Fruit fly (Drosophila melanogaster) whole organism, embryonic: ENCODE data around the gene mfas.
A peak's percentile ranks its signal among the peaks of the same experiment; 100 is the strongest.

Experiments
- Antp ChIP-seq: fragments of 200-800 bp; sonication (Bioruptor generic); optimal IDR thresholded peaks from 3 replicates; lab custom pipeline; 2016; ENCODE audit warnings: missing biosample characterization, missing genetic modification characterization
- Bteb2 ChIP-seq: fragments of 200-800 bp; sonication (Bioruptor generic); optimal IDR thresholded peaks from 2 replicates; lab custom pipeline; 2016; ENCODE audit warnings: missing biosample characterization, missing genetic modification characterization
- CG10979 ChIP-seq: fragments of 200-800 bp; sonication (Bioruptor generic); optimal IDR thresholded peaks from 2 replicates; lab custom pipeline; 2018; ENCODE audit warnings: missing biosample characterization, mild to moderate bottlenecking, missing genetic modification characterization, moderate library complexity
- CG11247 ChIP-seq: fragments of 200-800 bp; sonication (Bioruptor generic); IDR thresholded peaks from 2 replicates; pipeline ENCODE4 v1.3.6; 2022; ENCODE audit warnings: missing biosample characterization, missing genetic modification characterization
- CG11560 ChIP-seq: fragments of 200-800 bp; sonication (Bioruptor generic); IDR thresholded peaks from 3 replicates; pipeline ENCODE4 v1.3.6; 2022; ENCODE audit warnings: missing biosample characterization, missing genetic modification characterization
- CG1233 ChIP-seq: fragments of 200-800 bp; sonication (Bioruptor generic); optimal IDR thresholded peaks from 4 replicates; lab custom pipeline; 2018; ENCODE audit warnings: missing biosample characterization, mild to moderate bottlenecking, missing genetic modification characterization
- CG12391 ChIP-seq: fragments of 200-800 bp; sonication (Bioruptor generic); optimal IDR thresholded peaks from 3 replicates; lab custom pipeline; 2018; ENCODE audit warnings: missing biosample characterization, mild to moderate bottlenecking, missing genetic modification characterization, moderate library complexity
- CG13296 ChIP-seq: fragments of 200-800 bp; sonication (Bioruptor generic); optimal IDR thresholded peaks from 3 replicates; lab custom pipeline; 2018; ENCODE audit warnings: missing biosample characterization, mild to moderate bottlenecking, missing genetic modification characterization
- CG15073 ChIP-seq: fragments of 200-800 bp; sonication (Bioruptor generic); optimal IDR thresholded peaks from 2 replicates; lab custom pipeline; 2016; ENCODE audit warnings: missing biosample characterization, missing genetic modification characterization
- CG15514 ChIP-seq: fragments of 200-800 bp; sonication (Bioruptor generic); optimal IDR thresholded peaks from 3 replicates; lab custom pipeline; 2017; ENCODE audit warnings: missing biosample characterization, missing genetic modification characterization, mild to moderate bottlenecking, moderate library complexity, missing genetic modification reagents
- CG16815 ChIP-seq: fragments of 200-800 bp; sonication (Bioruptor generic); optimal IDR thresholded peaks from 3 replicates; lab custom pipeline; 2017; ENCODE audit warnings: missing biosample characterization, mild to moderate bottlenecking, missing genetic modification characterization
- CG17186 ChIP-seq: fragments of 200-800 bp; sonication (Bioruptor generic); optimal IDR thresholded peaks from 3 replicates; lab custom pipeline; 2017; ENCODE audit warnings: missing biosample characterization, missing genetic modification reagents, missing genetic modification characterization
- CG17359 ChIP-seq: fragments of 200-800 bp; sonication (Bioruptor generic); optimal IDR thresholded peaks from 3 replicates; lab custom pipeline; 2018; ENCODE audit warnings: missing biosample characterization, mild to moderate bottlenecking, missing genetic modification characterization, moderate library complexity
- CG2120 ChIP-seq: fragments of 200-800 bp; sonication (Bioruptor generic); optimal IDR thresholded peaks from 3 replicates; lab custom pipeline; 2016; ENCODE audit warnings: missing biosample characterization, missing genetic modification characterization
- CG31365 ChIP-seq: fragments of 200-800 bp; sonication (Bioruptor generic); optimal IDR thresholded peaks from 2 replicates; lab custom pipeline; 2018; ENCODE audit warnings: missing biosample characterization, mild to moderate bottlenecking, missing genetic modification characterization
- CG32767 ChIP-seq: fragments of 200-800 bp; sonication (Bioruptor generic); IDR thresholded peaks from 2 replicates; pipeline ENCODE4 v1.3.6; 2022; ENCODE audit warnings: missing biosample characterization, missing genetic modification characterization
- CG4360 ChIP-seq: fragments of 200-800 bp; sonication (Bioruptor generic); IDR thresholded peaks from 2 replicates; pipeline ENCODE4 v1.3.6; 2022; ENCODE audit warnings: missing biosample characterization, missing genetic modification characterization
- CG8089 ChIP-seq: fragments of 200-800 bp; sonication (Bioruptor generic); optimal IDR thresholded peaks from 3 replicates; lab custom pipeline; 2016; ENCODE audit warnings: missing biosample characterization, missing genetic modification characterization
- CG8359 ChIP-seq: fragments of 200-800 bp; sonication (Bioruptor generic); optimal IDR thresholded peaks from 2 replicates; lab custom pipeline; 2017; ENCODE audit warnings: missing biosample characterization, mild to moderate bottlenecking, missing genetic modification characterization, borderline replicate concordance
- Camta ChIP-seq: fragments of 200-800 bp; sonication (Bioruptor generic); optimal IDR thresholded peaks from 2 replicates; lab custom pipeline; 2016; ENCODE audit warnings: missing biosample characterization, missing genetic modification characterization
- D19A ChIP-seq: fragments of 200-800 bp; optimal IDR thresholded peaks from 3 replicates; lab custom pipeline; 2019; ENCODE audit warnings: missing biosample characterization, mild to moderate bottlenecking, missing genetic modification characterization, moderate library complexity
- E2f2 ChIP-seq: fragments of 200-800 bp; sonication (Bioruptor generic); IDR thresholded peaks from 2 replicates; pipeline ENCODE4 v1.3.6; 2022; ENCODE audit warnings: missing biosample characterization, missing genetic modification characterization
- Elba2 ChIP-seq: fragments of 200-800 bp; sonication (Bioruptor generic); optimal IDR thresholded peaks from 3 replicates; lab custom pipeline; 2016; ENCODE audit warnings: missing biosample characterization, missing genetic modification characterization
- Ets65A ChIP-seq: fragments of 200-800 bp; sonication (Bioruptor generic); peaks from one replicate; lab custom pipeline; 2016; ENCODE audit warnings: missing biosample characterization, missing genetic modification characterization
- HHEX ChIP-seq: fragments of 200-800 bp; sonication (Bioruptor generic); optimal IDR thresholded peaks from 3 replicates; lab custom pipeline; 2017; ENCODE audit warnings: missing biosample characterization, mild to moderate bottlenecking, missing genetic modification characterization, missing genetic modification reagents
- HmgD ChIP-seq: fragments of 200-800 bp; sonication (Bioruptor generic); optimal IDR thresholded peaks from 3 replicates; lab custom pipeline; 2016; ENCODE audit warnings: missing biosample characterization, missing genetic modification characterization
- Meics ChIP-seq: fragments of 200-800 bp; sonication (Bioruptor generic); optimal IDR thresholded peaks from 2 replicates; lab custom pipeline; 2017; ENCODE audit warnings: missing biosample characterization, mild to moderate bottlenecking, missing genetic modification characterization
- Mes4 ChIP-seq: fragments of 200-800 bp; sonication (Bioruptor generic); optimal IDR thresholded peaks from 2 replicates; lab custom pipeline; 2016; ENCODE audit warnings: missing biosample characterization, missing genetic modification characterization
- NfI ChIP-seq: fragments of 200-800 bp; sonication (Bioruptor generic); optimal IDR thresholded peaks from 3 replicates; lab custom pipeline; 2018; ENCODE audit warnings: missing biosample characterization, mild to moderate bottlenecking, missing genetic modification characterization, moderate library complexity
- Oaz ChIP-seq: fragments of 200-800 bp; sonication (Bioruptor generic); IDR thresholded peaks from 2 replicates; pipeline ENCODE4 v1.3.6; 2022; ENCODE audit warnings: missing biosample characterization, missing genetic modification characterization
- az2 ChIP-seq: fragments of 200-800 bp; sonication (Bioruptor generic); optimal IDR thresholded peaks from 3 replicates; lab custom pipeline; 2016; ENCODE audit warnings: missing biosample characterization, missing genetic modification characterization
- cato ChIP-seq: fragments of 200-800 bp; sonication (Bioruptor generic); optimal IDR thresholded peaks from 2 replicates; lab custom pipeline; 2016; ENCODE audit warnings: missing biosample characterization, missing genetic modification characterization, borderline replicate concordance
- dpn ChIP-seq, 2 experiments: fragments of 200-800 bp; sonication (Bioruptor generic); optimal IDR thresholded peaks; 3 replicates each; lab custom pipeline; 2016; ENCODE audit warnings: missing biosample characterization in 2 of 2, missing genetic modification characterization in 2 of 2
- eyg ChIP-seq: fragments of 200-800 bp; sonication (Bioruptor generic); optimal IDR thresholded peaks from 3 replicates; lab custom pipeline; 2016; ENCODE audit warnings: missing biosample characterization, missing genetic modification characterization
- gcm ChIP-seq: fragments of 200-800 bp; sonication (Bioruptor generic); optimal IDR thresholded peaks from 2 replicates; lab custom pipeline; 2019; ENCODE audit warnings: missing biosample characterization, mild to moderate bottlenecking, missing genetic modification characterization, moderate library complexity
- h ChIP-seq: fragments of >200 bp; optimal IDR thresholded peaks from 2 replicates; lab custom pipeline; 2017
- lab ChIP-seq: fragments of 200-800 bp; sonication (Bioruptor generic); optimal IDR thresholded peaks from 3 replicates; lab custom pipeline; 2017; ENCODE audit warnings: missing biosample characterization, missing genetic modification characterization, mild to moderate bottlenecking, moderate library complexity, missing genetic modification reagents
- otp ChIP-seq: fragments of 200-800 bp; sonication (Bioruptor generic); IDR thresholded peaks from 3 replicates; pipeline ENCODE4, ENCODE4 v1.3.6; 2022; ENCODE audit warnings: missing biosample characterization, missing genetic modification characterization
- p53 ChIP-seq: fragments of 200-800 bp; sonication (Bioruptor generic); optimal IDR thresholded peaks from 2 replicates; lab custom pipeline; 2016; ENCODE audit warnings: missing biosample characterization, missing genetic modification characterization
- pb ChIP-seq: fragments of 200-800 bp; sonication (Bioruptor generic); optimal IDR thresholded peaks from 3 replicates; lab custom pipeline; 2016; ENCODE audit warnings: missing biosample characterization, missing genetic modification characterization
- prd ChIP-seq, 3 experiments: fragments of >200 bp in 2 of 3; fragments of 200-800 bp in 1 of 3; sonication (Bioruptor generic) in 1 of 3; optimal IDR thresholded peaks in 2 of 3; IDR thresholded peaks in 1 of 3; 2 replicates in 2 of 3; 3 replicates in 1 of 3; pipeline versions ENCODE4 v1.3.6 to Lab custom; 2017 to 2022; ENCODE audit warnings: missing biosample characterization in 1 of 3, missing genetic modification characterization in 1 of 3
- pum ChIP-seq: fragments of 200-800 bp; sonication (Bioruptor generic); optimal IDR thresholded peaks from 2 replicates; lab custom pipeline; 2016; ENCODE audit warnings: missing biosample characterization, missing genetic modification characterization
- schlank ChIP-seq: fragments of 200-800 bp; sonication (Bioruptor generic); optimal IDR thresholded peaks from 2 replicates; lab custom pipeline; 2018; ENCODE audit warnings: missing biosample characterization, mild to moderate bottlenecking, missing genetic modification characterization
- sd ChIP-seq: fragments of 200-800 bp; sonication (Bioruptor generic); optimal IDR thresholded peaks from 3 replicates; lab custom pipeline; 2018; ENCODE audit warnings: missing biosample characterization, mild to moderate bottlenecking, missing genetic modification characterization, moderate library complexity
- sens-2 ChIP-seq: fragments of 200-800 bp; sonication (Bioruptor generic); IDR thresholded peaks from 2 replicates; pipeline ENCODE4 v1.3.6; 2022; ENCODE audit warnings: missing biosample characterization, missing genetic modification characterization
- tna ChIP-seq: fragments of 200-800 bp; sonication (Bioruptor generic); IDR thresholded peaks from 2 replicates; pipeline ENCODE4 v1.3.6; 2022; ENCODE audit warnings: missing biosample characterization, missing genetic modification characterization; ENCODE audit not compliant: partially characterized antibody
- tup ChIP-seq: fragments of 200-800 bp; sonication (Bioruptor generic); optimal IDR thresholded peaks from 2 replicates; lab custom pipeline; 2016; ENCODE audit warnings: missing biosample characterization, mild to moderate bottlenecking, missing genetic modification characterization, moderate library complexity
- wdn ChIP-seq: fragments of 200-800 bp; sonication (Bioruptor generic); IDR thresholded peaks from 2 replicates; pipeline ENCODE4 v1.3.6; 2022; ENCODE audit warnings: missing biosample characterization, missing genetic modification characterization
- zen2 ChIP-seq: fragments of 200-800 bp; sonication (Bioruptor generic); IDR thresholded peaks from 3 replicates; pipeline ENCODE4 v1.3.6; 2022; ENCODE audit warnings: missing biosample characterization, missing genetic modification characterization; ENCODE audit not compliant: partially characterized antibody
- zfh1 ChIP-seq: fragments of 200-800 bp; sonication (Bioruptor generic); IDR thresholded peaks from 3 replicates; pipeline ENCODE4 v1.3.6; 2022; ENCODE audit warnings: missing biosample characterization, missing genetic modification characterization

mfas gene

dm6 chr3R:11967262-11968029, 25.7 kb downstream of the mfas start, which contains the start of the genes CG12213 and GC1 (continued):
- TF ChIP-seq CG2120 (GFP tag; lab: Kevin White, UChicago), result peak; percentile 50
- TF ChIP-seq tna (GFP tag; lab: Robert Waterston, UW), result peak; percentile 97
- no peak for TF ChIP-seq CG11247
- TF ChIP-seq sd (tag; lab: Kevin White, UChicago), result no peak
- peak; percentile 95 for TF ChIP-seq zen2 (GFP tag; lab: Robert Waterston, UW)
- no peak for TF ChIP-seq zfh1 (GFP tag; lab: Robert Waterston, UW)
- TF ChIP-seq h (lab: Kevin White, UChicago), result no peak
- no peak for TF ChIP-seq CG10979
- TF ChIP-seq Oaz (GFP tag; lab: Robert Waterston, UW), result no peak
- no peak for TF ChIP-seq D19A (tag; lab: Kevin White, UChicago)
- peak in 1 of 2 experiments; percentile 37 for TF ChIP-seq dpn (GFP tag; optimal IDR thresholded peaks at IDR 0.05; lab: Kevin White, UChicago)
- no peak for TF ChIP-seq eyg (GFP tag; lab: Kevin White, UChicago)
- TF ChIP-seq CG12391 (tag; lab: Kevin White, UChicago), result peak; percentile 70
- no peak for TF ChIP-seq CG15073 (GFP tag; lab: Kevin White, UChicago)
- TF ChIP-seq E2f2 (GFP tag; lab: Robert Waterston, UW), result peak; percentile 81
- TF ChIP-seq pum (GFP tag; lab: Kevin White, UChicago), result no peak
- TF ChIP-seq CG8089 (GFP tag; lab: Kevin White, UChicago), result no peak
- TF ChIP-seq CG32767 (GFP tag; lab: Robert Waterston, UW), result no peak
- TF ChIP-seq gcm (GFP tag; lab: Kevin White, UChicago), result no peak
- TF ChIP-seq CG16815, result no peak
- no peak for TF ChIP-seq wdn (GFP tag; lab: Robert Waterston, UW)
- TF ChIP-seq prd (optimal IDR thresholded peaks at IDR 0.05; lab: Kevin White, UChicago), result no peak
- TF ChIP-seq prd (GFP tag; IDR thresholded peaks at IDR 0.05; lab: Robert Waterston, UW), result no peak
- no peak for TF ChIP-seq cato (GFP tag; lab: Kevin White, UChicago)
- TF ChIP-seq Antp, result no peak
- TF ChIP-seq Camta (GFP tag; lab: Kevin White, UChicago), result no peak
- TF ChIP-seq az2 (GFP tag; lab: Kevin White, UChicago), result no peak
- TF ChIP-seq schlank, result no peak
- TF ChIP-seq tup (GFP tag; lab: Kevin White, UChicago), result no peak
- TF ChIP-seq CG8359 (GFP tag; lab: Kevin White, UChicago), result no peak
- TF ChIP-seq lab (GFP tag; lab: Kevin White, UChicago), result no peak
- TF ChIP-seq Mes4 (GFP tag; lab: Kevin White, UChicago), result no peak
- TF ChIP-seq CG17186 (GFP tag; lab: Kevin White, UChicago), result peak; percentile 18
- TF ChIP-seq otp (GFP tag; lab: Robert Waterston, UW), result no peak; the same call in 2 of the 3 replicates
- TF ChIP-seq pb (GFP tag; lab: Kevin White, UChicago), result no peak
- no peak for TF ChIP-seq sens-2 (GFP tag; lab: Robert Waterston, UW)
- TF ChIP-seq HmgD, result peak; percentile 23
- TF ChIP-seq Ets65A, result no peak
- peak; percentile 69 for TF ChIP-seq CG15514 (GFP tag; lab: Kevin White, UChicago)
- no peak for TF ChIP-seq Bteb2
- TF ChIP-seq Meics, result no peak
- no peak for TF ChIP-seq p53 (GFP tag; lab: Kevin White, UChicago)
- no peak for TF ChIP-seq CG1233 (GFP tag; lab: Kevin White, UChicago)
- TF ChIP-seq HHEX, result no peak
- TF ChIP-seq CG11560, result no peak
- TF ChIP-seq CG4360 (GFP tag; lab: Robert Waterston, UW), result no peak
- no peak for TF ChIP-seq CG31365 (tag; lab: Kevin White, UChicago)
- peak; percentile 6 for TF ChIP-seq Elba2
- TF ChIP-seq CG13296, result no peak
- peak; percentile 18 for TF ChIP-seq NfI
- no peak for TF ChIP-seq CG17359 (tag; lab: Kevin White, UChicago)
